Fruit fly (Drosophila melanogaster) whole organism, wandering third instar larva: ENCODE data around the gene nkd.

Source experiments
- dsf ChIP-seq: sonication (Bioruptor generic); optimal IDR thresholded peaks from 2 replicates; lab custom pipeline; 2016; ENCODE audit warnings: missing biosample characterization, missing genetic modification characterization, borderline replicate concordance
- h ChIP-seq: fragments of 200-800 bp; sonication (Bioruptor generic); optimal IDR thresholded peaks from 3 replicates; lab custom pipeline; 2016; ENCODE audit warnings: missing biosample characterization, mild to moderate bottlenecking, missing genetic modification characterization

dm6 chr3L:19049669-19050510, 4.6 kb upstream of the nkd start:
- TF ChIP-seq dsf (GFP tag; lab: Kevin White, UChicago), result no peak
- TF ChIP-seq h (GFP tag; lab: Kevin White, UChicago), result no peak
